Worm (Caenorhabditis elegans) whole organism, L4 larva: Measurements from ENCODE around the gene C08F8.3.

Experiments used
- D1046.2 ChIP-seq: fragments of 200-800 bp; sonication (Bioruptor generic); IDR thresholded peaks from 2 replicates; pipeline ENCODE4 v1.3.6; 2022; ENCODE audit warnings: missing genetic modification characterization, missing compliant biosample characterization
- F26F4.8 ChIP-seq: fragments of 200-800 bp; sonication (Bioruptor generic); conservative IDR thresholded peaks from 2 replicates; pipeline ENCODE4 v1.3.6; 2022; ENCODE audit warnings: missing genetic modification characterization, missing compliant biosample characterization
- F49E8.2 ChIP-seq: sonication (generic microtip); optimal IDR thresholded peaks from 2 replicates; lab custom pipeline; 2016; ENCODE audit warnings: missing compliant biosample characterization, mild to moderate bottlenecking, missing genetic modification characterization, borderline replicate concordance
- T20F7.1 ChIP-seq: fragments of 200-800 bp; sonication (Bioruptor generic); optimal IDR thresholded peaks from 2 replicates; lab custom pipeline; 2018; ENCODE audit warnings: mild to moderate bottlenecking, missing genetic modification characterization, missing compliant biosample characterization
- T26A8.4 ChIP-seq: fragments of 200-800 bp; sonication (Bioruptor generic); IDR thresholded peaks from 2 replicates; pipeline ENCODE4 v1.3.6; 2022; ENCODE audit warnings: missing genetic modification characterization, missing compliant biosample characterization
- ZK337.2 ChIP-seq: fragments of 200-800 bp; sonication (Bioruptor generic); IDR thresholded peaks from 2 replicates; pipeline ENCODE4 v1.3.6; 2022; ENCODE audit warnings: missing genetic modification reagents, missing genetic modification characterization, missing compliant biosample characterization
- ZK546.5 ChIP-seq, 2 experiments: sonication (generic microtip); optimal IDR thresholded peaks; 2 replicates each; lab custom pipeline; 2017; ENCODE audit warnings: missing biosample characterization in 2 of 2, missing genetic modification characterization in 2 of 2
- aha-1 ChIP-seq: fragments of 150-350 bp; peaks from one replicate; lab custom pipeline; 2014; ENCODE audit warnings: missing biosample characterization, missing genetic modification characterization
- aly-2 ChIP-seq: sonication (generic microtip); optimal IDR thresholded peaks from 2 replicates; lab custom pipeline; 2018; ENCODE audit warnings: missing biosample characterization, missing genetic modification characterization
- ama-1 ChIP-seq: fragments of 150-350 bp; optimal IDR thresholded peaks from 2 replicates; lab custom pipeline; 2014; ENCODE audit warnings: inconsistent platforms, mixed read lengths
- attf-4 ChIP-seq: sonication (generic microtip); optimal IDR thresholded peaks from 3 replicates; lab custom pipeline; 2017; ENCODE audit warnings: missing biosample characterization, missing genetic modification characterization
- ceh-28 ChIP-seq: fragments of 150-350 bp; optimal IDR thresholded peaks from 2 replicates; lab custom pipeline; 2014; ENCODE audit warnings: missing biosample characterization, missing genetic modification reagents, missing genetic modification characterization
- ceh-44 ChIP-seq: fragments of 200-800 bp; sonication (Bioruptor generic); IDR thresholded peaks from 2 replicates; pipeline ENCODE4 v1.3.6; 2022; ENCODE audit warnings: missing genetic modification reagents, missing genetic modification characterization, missing compliant biosample characterization
- ctbp-1 ChIP-seq: fragments of 200-800 bp; sonication (Bioruptor generic); IDR thresholded peaks from 2 replicates; pipeline ENCODE4 v1.3.6; 2022; ENCODE audit warnings: missing genetic modification reagents, missing genetic modification characterization, missing compliant biosample characterization
- daf-12 ChIP-seq: fragments of 150-350 bp; optimal IDR thresholded peaks from 2 replicates; lab custom pipeline; 2014; ENCODE audit warnings: missing biosample characterization, missing genetic modification reagents, missing genetic modification characterization
- daf-16 ChIP-seq, 3 experiments: sonication (generic microtip); optimal IDR thresholded peaks; 2 replicates each; lab custom pipeline; 2016 to 2017; ENCODE audit warnings: missing genetic modification characterization in 3 of 3, missing genetic modification reagents in 3 of 3, mild to moderate bottlenecking in 2 of 3, missing compliant biosample characterization in 2 of 3, missing biosample characterization in 1 of 3, moderate library complexity in 1 of 3
- daf-8 ChIP-seq: fragments of 200-800 bp; sonication (Bioruptor generic); IDR thresholded peaks from 2 replicates; pipeline ENCODE4 v1.3.6; 2022; ENCODE audit warnings: missing genetic modification characterization, missing compliant biosample characterization
- dmd-8 ChIP-seq: fragments of 200-800 bp; sonication (Bioruptor generic); IDR thresholded peaks from 2 replicates; pipeline ENCODE4 v1.3.6; 2022; ENCODE audit warnings: missing genetic modification characterization, missing compliant biosample characterization
- dpl-1 ChIP-seq: fragments of 150-350 bp; optimal IDR thresholded peaks from 2 replicates; lab custom pipeline; 2014; ENCODE audit warnings: missing biosample characterization, missing genetic modification reagents, missing genetic modification characterization
- dve-1 ChIP-seq: sonication (generic microtip); optimal IDR thresholded peaks from 2 replicates; lab custom pipeline; 2017; ENCODE audit warnings: antibody characterized with exemption, mild to moderate bottlenecking, missing genetic modification characterization, missing compliant biosample characterization; ENCODE audit not compliant: insufficient read depth
- egl-27 ChIP-seq: sonication (generic microtip); optimal IDR thresholded peaks from 3 replicates; lab custom pipeline; 2017; ENCODE audit warnings: missing biosample characterization, missing genetic modification reagents, missing genetic modification characterization
- egl-43 ChIP-seq: fragments of 200-800 bp; sonication (Bioruptor generic); IDR thresholded peaks from 2 replicates; pipeline ENCODE4 v1.3.6; 2022; ENCODE audit warnings: missing genetic modification reagents, missing genetic modification characterization, missing compliant biosample characterization
- hif-1 ChIP-seq, 2 experiments: sonication (generic microtip); optimal IDR thresholded peaks; 2 replicates each; lab custom pipeline; 2016 to 2017; ENCODE audit warnings: missing compliant biosample characterization in 2 of 2, missing genetic modification characterization in 2 of 2, missing genetic modification reagents in 2 of 2, missing genotype in 2 of 2, mild to moderate bottlenecking in 1 of 2
- hmg-1.1 ChIP-seq: fragments of 200-800 bp; sonication (Bioruptor generic); IDR thresholded peaks from 2 replicates; pipeline ENCODE4 v1.3.6; 2022; ENCODE audit warnings: missing genetic modification reagents, missing genetic modification characterization, missing compliant biosample characterization
- lim-7 ChIP-seq: fragments of 200-800 bp; sonication (Bioruptor generic); IDR thresholded peaks from 2 replicates; pipeline ENCODE4 v1.3.6; 2022; ENCODE audit warnings: missing genetic modification characterization, missing compliant biosample characterization
- lin-29 ChIP-seq: fragments of 200-800 bp; sonication (Bioruptor generic); IDR thresholded peaks from 2 replicates; pipeline ENCODE4 v1.3.6; 2022; ENCODE audit warnings: missing genetic modification reagents, missing genetic modification characterization, missing compliant biosample characterization
- lir-3 ChIP-seq: sonication (generic microtip); optimal IDR thresholded peaks from 2 replicates; lab custom pipeline; 2016; ENCODE audit warnings: mild to moderate bottlenecking, missing genetic modification characterization, missing compliant biosample characterization
- lsy-2 ChIP-seq, 2 experiments: fragments of 150-350 bp in 1 of 2; sonication (generic microtip) in 1 of 2; optimal IDR thresholded peaks; 2 replicates each; lab custom pipeline; 2014 to 2017; ENCODE audit warnings: missing biosample characterization in 2 of 2, missing genetic modification characterization in 2 of 2
- madf-9 ChIP-seq: fragments of 200-800 bp; sonication (Bioruptor generic); conservative IDR thresholded peaks from 2 replicates; pipeline ENCODE4 v1.3.6; 2022; ENCODE audit warnings: missing genetic modification reagents, missing genetic modification characterization, missing compliant biosample characterization
- mdl-1 ChIP-seq, 2 experiments: fragments of 150-350 bp in 1 of 2; sonication (generic microtip) in 1 of 2; optimal IDR thresholded peaks; 2 replicates each; lab custom pipeline; 2014 to 2017; ENCODE audit warnings: missing biosample characterization in 2 of 2, missing genetic modification characterization in 2 of 2
- mxl-3 ChIP-seq: fragments of 200-800 bp; sonication (Bioruptor generic); optimal IDR thresholded peaks from 2 replicates; lab custom pipeline; 2018; ENCODE audit warnings: mild to moderate bottlenecking, missing genetic modification characterization, missing compliant biosample characterization
- nhr-111 ChIP-seq: fragments of 200-800 bp; sonication (Bioruptor generic); optimal IDR thresholded peaks from 2 replicates; lab custom pipeline; 2018; ENCODE audit warnings: mild to moderate bottlenecking, missing genetic modification characterization, missing compliant biosample characterization
- nhr-237 ChIP-seq: sonication (generic microtip); optimal IDR thresholded peaks from 2 replicates; lab custom pipeline; 2017; ENCODE audit warnings: missing biosample characterization, missing genetic modification characterization
- nhr-28 ChIP-seq: fragments of 150-350 bp; optimal IDR thresholded peaks from 2 replicates; lab custom pipeline; 2014; ENCODE audit warnings: missing biosample characterization, missing genetic modification characterization
- nhr-41 ChIP-seq: fragments of 200-800 bp; sonication (Bioruptor generic); IDR thresholded peaks from 2 replicates; pipeline ENCODE4 v1.3.6; 2022; ENCODE audit warnings: missing genetic modification reagents, missing genetic modification characterization, missing compliant biosample characterization
- nhr-42 ChIP-seq: fragments of 200-800 bp; sonication (Bioruptor generic); IDR thresholded peaks from 2 replicates; pipeline ENCODE4 v1.3.6; 2022; ENCODE audit warnings: missing genetic modification characterization, missing compliant biosample characterization
- nhr-6 ChIP-seq: fragments of 150-350 bp; optimal IDR thresholded peaks from 2 replicates; lab custom pipeline; 2014; ENCODE audit warnings: missing biosample characterization, missing genetic modification characterization
- nhr-76 ChIP-seq: fragments of 150-350 bp; optimal IDR thresholded peaks from 2 replicates; lab custom pipeline; 2014; ENCODE audit warnings: missing biosample characterization, missing genetic modification characterization
- pqm-1 ChIP-seq: sonication (generic microtip); optimal IDR thresholded peaks from 2 replicates; lab custom pipeline; 2017; ENCODE audit warnings: missing biosample characterization, missing genetic modification characterization
- saeg-2 ChIP-seq: fragments of 200-800 bp; sonication (Bioruptor generic); IDR thresholded peaks from 2 replicates; pipeline ENCODE4 v1.3.6; 2022; ENCODE audit warnings: missing genetic modification reagents, missing genetic modification characterization, missing compliant biosample characterization
- snpc-4 ChIP-seq: fragments of 150-350 bp; optimal IDR thresholded peaks from 2 replicates; lab custom pipeline; 2014; ENCODE audit warnings: missing biosample characterization, missing genetic modification characterization
- unc-130 ChIP-seq: sonication (generic microtip); optimal IDR thresholded peaks from 2 replicates; lab custom pipeline; 2016; ENCODE audit warnings: missing genetic modification reagents, missing genetic modification characterization, missing compliant biosample characterization
- unc-39 ChIP-seq: sonication (generic microtip); optimal IDR thresholded peaks from 2 replicates; lab custom pipeline; 2017; ENCODE audit warnings: missing biosample characterization, missing genetic modification characterization
- zfp-3 ChIP-seq: fragments of 200-800 bp; sonication (Bioruptor generic); conservative IDR thresholded peaks from 2 replicates; pipeline ENCODE4 v1.3.6; 2022; ENCODE audit warnings: missing genetic modification reagents, missing genetic modification characterization, missing compliant biosample characterization
- zip-11 ChIP-seq: fragments of 200-800 bp; sonication (Bioruptor generic); IDR thresholded peaks from 2 replicates; pipeline ENCODE4 v1.3.6; 2022; ENCODE audit warnings: missing genetic modification characterization, missing compliant biosample characterization
- zip-2 ChIP-seq: fragments of 150-350 bp; optimal IDR thresholded peaks from 2 replicates; lab custom pipeline; 2014; ENCODE audit warnings: missing biosample characterization, missing genetic modification characterization
- ztf-11 ChIP-seq: fragments of 150-350 bp; optimal IDR thresholded peaks from 2 replicates; lab custom pipeline; 2014; ENCODE audit warnings: missing biosample characterization, missing genetic modification characterization
- ztf-7 ChIP-seq: fragments of 150-350 bp; optimal IDR thresholded peaks from 2 replicates; lab custom pipeline; 2014; ENCODE audit warnings: missing biosample characterization, missing genetic modification characterization

Gene C08F8.3

ce11 chrIV:11145929-11146339 lies 8.9 kb upstream of the C08F8.3 start (continued):
- TF ChIP-seq ztf-7 (no peak), dve-1 (tag; lab: Kevin White, UChicago) (no peak), nhr-111 (GFP tag; lab: Kevin White, UChicago) (no peak), lir-3 (tag; lab: Kevin White, UChicago) (no peak), mdl-1 (tag; optimal IDR thresholded peaks at IDR 0.05; lab: Kevin White, UChicago) (no peak), mxl-3 (no peak)
- TF ChIP-seq, all 104 proteins: peak for 8

- no peak for TF ChIP-seq unc-39 (tag; lab: Kevin White, UChicago)
- TF ChIP-seq aha-1 (tag; lab: Kevin White, UChicago), result peak; percentile 98
Measured at ce11 chrIV:11146492-11146891, 8.4 kb upstream of the C08F8.3 start.

ce11 chrIV:11146962-11147470 lies 7.8 kb upstream of the C08F8.3 start, which contains the start of gene pigq-1:
pigq-1 (minus strand) TSS chrIV:11147247.
- no peak for TF ChIP-seq nhr-42 (GFP tag; lab: Robert Waterston, UW)
- no peak for TF ChIP-seq nhr-41 (GFP tag; lab: Robert Waterston, UW)
- TF ChIP-seq nhr-28 (tag; lab: Kevin White, UChicago), result no peak
- TF ChIP-seq hif-1 (tag; optimal IDR thresholded peaks at IDR 0.05; lab: Kevin White, UChicago), result no peak
- no peak for TF ChIP-seq ceh-44 (GFP tag; lab: Robert Waterston, UW)
- no peak for TF ChIP-seq pqm-1 (tag; lab: Kevin White, UChicago)
- TF ChIP-seq ctbp-1 (GFP tag; lab: Robert Waterston, UW), result no peak
- no peak for TF ChIP-seq aly-2
- TF ChIP-seq egl-27, result no peak
- no peak for TF ChIP-seq madf-9 (GFP tag; lab: Robert Waterston, UW)
- no peak for TF ChIP-seq zip-11
- TF ChIP-seq unc-39 (tag; lab: Kevin White, UChicago), result no peak
- peak in 1 of 2 experiments; percentile 71 for TF ChIP-seq lsy-2 (tag; optimal IDR thresholded peaks at IDR 0.05; lab: Kevin White, UChicago)
- TF ChIP-seq F26F4.8, result 0 out of 2 replicates have a peak, but pooled peaks have one; percentile 18
- peak; percentile 53 for TF ChIP-seq T20F7.1
- TF ChIP-seq ztf-11 (tag; lab: Kevin White, UChicago), result no peak
- TF ChIP-seq nhr-6 (tag; lab: Kevin White, UChicago), result no peak
- TF ChIP-seq attf-4, result no peak
- TF ChIP-seq unc-130 (GFP tag; lab: Kevin White, UChicago), result no peak
- no peak for TF ChIP-seq ZK546.5 (tag; optimal IDR thresholded peaks at IDR 0.05; lab: Kevin White, UChicago)
- TF ChIP-seq dpl-1, result peak; percentile 21
- TF ChIP-seq daf-16 (GFP tag; optimal IDR thresholded peaks at IDR 0.05; lab: Kevin White, UChicago), result peak in 1 of 2 experiments; percentile 40
- TF ChIP-seq daf-16 (tag; optimal IDR thresholded peaks at IDR 0.05; lab: Kevin White, UChicago), result peak; percentile 49
- no peak for TF ChIP-seq snpc-4 (tag; lab: Kevin White, UChicago)
- no peak for TF ChIP-seq daf-8 (GFP tag; lab: Robert Waterston, UW)
- TF ChIP-seq lim-7 (GFP tag; lab: Robert Waterston, UW), result no peak
- no peak for TF ChIP-seq ZK337.2 (GFP tag; lab: Robert Waterston, UW)
- peak; percentile 6 for TF ChIP-seq zip-2 (tag; lab: Kevin White, UChicago)
- no peak for TF ChIP-seq daf-12 (tag; lab: Kevin White, UChicago)
- peak; percentile 61; the same call in 1 of the 2 replicates for TF ChIP-seq zfp-3
- TF ChIP-seq hmg-1.1 (GFP tag; lab: Robert Waterston, UW), result no peak
- TF ChIP-seq egl-43 (GFP tag; lab: Robert Waterston, UW), result no peak
- no peak for TF ChIP-seq saeg-2 (GFP tag; lab: Robert Waterston, UW)
- no peak for TF ChIP-seq ztf-7
- TF ChIP-seq lir-3 (tag; lab: Kevin White, UChicago), result no peak
- peak; percentile 40 for TF ChIP-seq F49E8.2
- no peak for TF ChIP-seq lin-29 (GFP tag; lab: Robert Waterston, UW)
- TF ChIP-seq nhr-237 (tag; lab: Kevin White, UChicago), result peak; percentile 16
- no peak for TF ChIP-seq mdl-1 (tag; optimal IDR thresholded peaks at IDR 0.05; lab: Kevin White, UChicago)
- TF ChIP-seq T26A8.4, result no peak; the same call in 1 of the 2 replicates
- TF ChIP-seq D1046.2 (GFP tag; lab: Robert Waterston, UW), result no peak
- TF ChIP-seq ceh-28 (tag; lab: Kevin White, UChicago), result no peak
- peak; percentile 89 for TF ChIP-seq ama-1 (lab: Kevin White, UChicago)
- TF ChIP-seq nhr-76 (tag; lab: Kevin White, UChicago), result no peak
- TF ChIP-seq dmd-8, result no peak
